Fruit fly (Drosophila melanogaster) whole organism, adult: Measurements from ENCODE around the gene CG32812.
A peak's percentile ranks its signal among the peaks of the same experiment; 100 is the strongest.

Source experiments
- CG11617 ChIP-seq: fragments of 200-800 bp; sonication (Bioruptor generic); optimal IDR thresholded peaks from 2 replicates; lab custom pipeline; 2017; ENCODE audit warnings: mild to moderate bottlenecking, missing biosample characterization, missing genetic modification reagents, missing genetic modification characterization
- CG12768 ChIP-seq: fragments of 200-800 bp; sonication (Bioruptor generic); optimal IDR thresholded peaks from 2 replicates; lab custom pipeline; 2017; ENCODE audit warnings: missing biosample characterization, missing genetic modification characterization, mild to moderate bottlenecking, moderate library complexity, missing genetic modification reagents
- CG14711 ChIP-seq: fragments of 200-800 bp; sonication (Bioruptor generic); optimal IDR thresholded peaks from 2 replicates; lab custom pipeline; 2018; ENCODE audit warnings: missing biosample characterization, mild to moderate bottlenecking, missing genetic modification characterization, moderate library complexity
- CG1620 ChIP-seq: fragments of 200-800 bp; sonication (Bioruptor generic); optimal IDR thresholded peaks from 2 replicates; lab custom pipeline; 2016; ENCODE audit warnings: missing biosample characterization, missing genetic modification characterization
- CG33017 ChIP-seq: fragments of 200-800 bp; sonication (Bioruptor generic); optimal IDR thresholded peaks from 2 replicates; lab custom pipeline; 2018; ENCODE audit warnings: missing biosample characterization, mild to moderate bottlenecking, missing genetic modification characterization, moderate library complexity
- CG5204 ChIP-seq: fragments of 200-800 bp; sonication (Bioruptor generic); optimal IDR thresholded peaks from 2 replicates; lab custom pipeline; 2016; ENCODE audit warnings: missing biosample characterization, missing genetic modification characterization
- CG7045 ChIP-seq: fragments of 200-800 bp; sonication (Bioruptor generic); optimal IDR thresholded peaks from 2 replicates; lab custom pipeline; 2017; ENCODE audit warnings: missing biosample characterization, mild to moderate bottlenecking, missing genetic modification characterization
- CG7101 ChIP-seq: fragments of 200-800 bp; sonication (Bioruptor generic); optimal IDR thresholded peaks from 2 replicates; lab custom pipeline; 2018; ENCODE audit warnings: missing biosample characterization, mild to moderate bottlenecking, missing genetic modification characterization, moderate library complexity
- Clk ChIP-seq: fragments of 200-800 bp; sonication (Bioruptor generic); optimal IDR thresholded peaks from 2 replicates; lab custom pipeline; 2017; ENCODE audit warnings: missing biosample characterization, missing genetic modification characterization
- Crg-1 ChIP-seq: fragments of 200-800 bp; sonication (Bioruptor generic); optimal IDR thresholded peaks from 2 replicates; lab custom pipeline; 2016; ENCODE audit warnings: missing biosample characterization, missing genetic modification characterization
- Hr96 ChIP-seq: fragments of 200-800 bp; sonication (Bioruptor generic); optimal IDR thresholded peaks from 2 replicates; lab custom pipeline; 2016; ENCODE audit warnings: missing biosample characterization, missing genetic modification characterization
- Mnt ChIP-seq: fragments of 200-800 bp; sonication (Bioruptor generic); optimal IDR thresholded peaks from 2 replicates; lab custom pipeline; 2016; ENCODE audit warnings: missing biosample characterization, mild to moderate bottlenecking, missing genetic modification characterization
- bab1 ChIP-seq: fragments of 200-800 bp; sonication (Bioruptor generic); optimal IDR thresholded peaks from 3 replicates; lab custom pipeline; 2019; ENCODE audit warnings: missing biosample characterization, mild to moderate bottlenecking, missing genetic modification characterization, moderate library complexity
- cic ChIP-seq: fragments of 200-800 bp; sonication (Bioruptor generic); optimal IDR thresholded peaks from 2 replicates; lab custom pipeline; 2017; ENCODE audit warnings: missing biosample characterization, mild to moderate bottlenecking, missing genetic modification characterization, moderate library complexity
- cnc ChIP-seq, 2 experiments: fragments of >200 bp; optimal IDR thresholded peaks; 2 replicates each; lab custom pipeline; 2017
- kay ChIP-seq: fragments of 200-800 bp; sonication (Bioruptor generic); peaks from one replicate; lab custom pipeline; 2016; ENCODE audit warnings: missing biosample characterization, missing genetic modification characterization, borderline replicate concordance
- ovo ChIP-seq: fragments of 200-800 bp; sonication (Bioruptor generic); optimal IDR thresholded peaks from 2 replicates; lab custom pipeline; 2016; ENCODE audit warnings: missing biosample characterization, missing genetic modification characterization
- pad ChIP-seq: fragments of 200-800 bp; sonication (Bioruptor generic); optimal IDR thresholded peaks from 3 replicates; lab custom pipeline; 2017; ENCODE audit warnings: missing biosample characterization, missing genetic modification characterization, mild to moderate bottlenecking, moderate library complexity, missing genetic modification reagents
- tj ChIP-seq: fragments of 200-800 bp; sonication (Bioruptor generic); optimal IDR thresholded peaks from 3 replicates; lab custom pipeline; 2017; ENCODE audit warnings: missing biosample characterization, mild to moderate bottlenecking, missing genetic modification characterization, moderate library complexity
- toe ChIP-seq: fragments of 200-800 bp; sonication (Bioruptor generic); optimal IDR thresholded peaks from 2 replicates; lab custom pipeline; 2016; ENCODE audit warnings: missing biosample characterization, missing genetic modification characterization

The CG32812 gene

DNA sequence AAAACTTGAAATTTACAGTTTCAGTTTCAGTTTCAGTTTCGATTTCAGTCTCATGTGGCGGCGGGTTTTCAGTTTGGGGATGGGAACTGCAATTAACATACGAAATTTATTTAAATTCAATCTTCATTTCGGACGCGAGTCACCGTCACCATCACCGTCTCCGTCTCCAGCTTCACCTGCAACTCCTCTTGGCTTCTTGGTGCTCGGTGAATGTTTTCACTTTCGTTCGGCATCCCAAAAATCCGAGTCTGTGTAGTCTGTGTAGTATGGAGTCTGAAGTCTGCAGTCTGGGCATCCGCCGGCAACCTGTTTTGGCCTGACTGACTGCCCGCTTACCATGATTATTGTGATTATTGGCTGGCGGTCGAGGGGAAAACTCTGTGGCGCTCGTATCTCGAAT lies 16.9 kb downstream of the CG32812 start:
- no peak for TF ChIP-seq CG14711 (tag; lab: Kevin White, UChicago)
- no peak for TF ChIP-seq CG5204
- no peak for TF ChIP-seq CG11617
- no peak for TF ChIP-seq CG7101
- TF ChIP-seq Mnt, result no peak
- no peak for TF ChIP-seq CG7045
- TF ChIP-seq cic (GFP tag; lab: Kevin White, UChicago), result no peak
- TF ChIP-seq Crg-1 (GFP tag; lab: Kevin White, UChicago), result no peak
- TF ChIP-seq Clk (GFP tag; lab: Kevin White, UChicago), result no peak
- TF ChIP-seq kay, result no peak

DNA sequence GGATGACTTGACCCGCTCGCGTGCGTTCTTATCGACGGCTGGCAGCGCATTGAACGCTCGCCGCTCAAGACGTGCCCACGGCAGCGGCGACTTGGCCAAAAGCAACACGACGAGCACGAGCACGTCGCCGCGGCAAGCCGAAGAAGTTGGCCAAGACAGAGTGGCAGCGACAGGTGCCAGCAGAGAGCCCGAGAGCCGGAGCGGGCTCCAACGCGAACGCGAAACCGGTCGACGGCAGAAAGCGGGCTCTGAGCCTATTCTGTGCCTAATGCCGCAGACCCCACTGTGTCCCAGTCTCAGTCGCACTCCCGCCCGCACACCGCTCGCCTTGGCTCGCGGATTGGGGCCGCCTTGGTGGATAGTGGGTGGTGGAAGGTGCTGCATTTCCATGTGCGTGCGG lies 21.4 kb downstream of the CG32812 start:
- TF ChIP-seq CG1620, result no peak
- peak; percentile 29 for TF ChIP-seq bab1 (GFP tag; lab: Kevin White, UChicago)

DNA sequence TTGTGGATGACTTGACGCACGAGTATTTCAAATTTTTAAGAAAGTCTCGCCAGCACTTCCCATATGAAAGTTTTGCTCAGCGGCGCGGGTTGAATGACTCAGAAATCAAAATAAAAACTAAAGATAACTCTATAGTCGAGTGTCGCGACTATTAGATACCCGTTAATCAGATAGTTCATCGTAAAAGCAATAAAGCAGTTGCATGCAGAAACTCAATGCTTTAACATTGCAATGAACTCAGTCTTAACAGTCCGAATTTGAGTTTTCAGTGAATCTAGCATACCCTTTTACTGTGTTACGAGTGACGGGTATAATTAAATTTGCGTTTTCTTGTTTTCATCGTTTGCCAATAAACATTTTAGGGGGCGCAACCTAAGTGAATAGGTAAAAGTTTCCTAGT lies 24.1 kb downstream of the CG32812 start:
- no peak for TF ChIP-seq CG33017 (tag; lab: Kevin White, UChicago)
- TF ChIP-seq cic (GFP tag; lab: Kevin White, UChicago), result no peak
- no peak for TF ChIP-seq CG12768 (GFP tag; lab: Kevin White, UChicago)
- TF ChIP-seq pad, result no peak
- TF ChIP-seq toe (GFP tag; lab: Kevin White, UChicago), result no peak
- no peak for TF ChIP-seq cnc (optimal IDR thresholded peaks at IDR 0.05; lab: Kevin White, UChicago)
- no peak for TF ChIP-seq kay
- no peak for TF ChIP-seq CG14711 (tag; lab: Kevin White, UChicago)
- TF ChIP-seq Clk (GFP tag; lab: Kevin White, UChicago), result no peak
- TF ChIP-seq CG11617, result no peak
- no peak for TF ChIP-seq CG7045
- no peak for TF ChIP-seq Hr96 (GFP tag; lab: Kevin White, UChicago)
- no peak for TF ChIP-seq Mnt
- no peak for TF ChIP-seq bab1 (GFP tag; lab: Kevin White, UChicago)
- no peak for TF ChIP-seq CG5204
- TF ChIP-seq CG1620, result no peak
- TF ChIP-seq tj, result no peak

DNA sequence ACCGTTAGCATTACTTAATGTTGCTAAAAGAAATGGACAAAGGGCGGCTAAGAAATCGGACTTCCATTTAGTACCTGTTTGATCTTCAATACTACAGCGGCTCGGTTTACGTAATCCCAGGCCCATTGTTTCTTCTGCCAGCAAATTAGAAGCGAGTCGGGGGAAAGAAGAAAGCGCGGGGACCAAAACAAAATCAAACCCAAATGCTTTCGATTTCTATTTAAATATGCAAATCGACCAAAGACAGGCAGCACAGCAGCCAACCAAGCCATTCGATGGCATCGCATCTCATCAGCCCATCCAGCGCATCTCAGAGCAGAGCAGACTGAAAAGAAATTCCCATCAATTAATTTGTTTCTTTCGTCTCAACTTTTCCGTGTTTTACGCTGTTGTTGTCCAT lies 25.4 kb downstream of the CG32812 start:
- TF ChIP-seq CG1620, result no peak
- TF ChIP-seq CG7045, result no peak
- TF ChIP-seq Hr96 (GFP tag; lab: Kevin White, UChicago), result no peak
- no peak for TF ChIP-seq CG33017 (tag; lab: Kevin White, UChicago)
- TF ChIP-seq cic (GFP tag; lab: Kevin White, UChicago), result no peak
- TF ChIP-seq bab1 (GFP tag; lab: Kevin White, UChicago), result no peak
- no peak for TF ChIP-seq tj
- no peak for TF ChIP-seq CG5204
- TF ChIP-seq pad, result no peak
- TF ChIP-seq ovo, result no peak
- no peak for TF ChIP-seq CG12768 (GFP tag; lab: Kevin White, UChicago)
- no peak for TF ChIP-seq Clk (GFP tag; lab: Kevin White, UChicago)
- no peak for TF ChIP-seq CG11617
- TF ChIP-seq CG7101, result no peak
- TF ChIP-seq Crg-1 (GFP tag; lab: Kevin White, UChicago), result no peak
- TF ChIP-seq Mnt, result no peak
- TF ChIP-seq cnc (optimal IDR thresholded peaks at IDR 0.05; lab: Kevin White, UChicago), result no peak
- no peak for TF ChIP-seq CG14711 (tag; lab: Kevin White, UChicago)
- TF ChIP-seq kay, result no peak
- no peak for TF ChIP-seq toe (GFP tag; lab: Kevin White, UChicago)

DNA sequence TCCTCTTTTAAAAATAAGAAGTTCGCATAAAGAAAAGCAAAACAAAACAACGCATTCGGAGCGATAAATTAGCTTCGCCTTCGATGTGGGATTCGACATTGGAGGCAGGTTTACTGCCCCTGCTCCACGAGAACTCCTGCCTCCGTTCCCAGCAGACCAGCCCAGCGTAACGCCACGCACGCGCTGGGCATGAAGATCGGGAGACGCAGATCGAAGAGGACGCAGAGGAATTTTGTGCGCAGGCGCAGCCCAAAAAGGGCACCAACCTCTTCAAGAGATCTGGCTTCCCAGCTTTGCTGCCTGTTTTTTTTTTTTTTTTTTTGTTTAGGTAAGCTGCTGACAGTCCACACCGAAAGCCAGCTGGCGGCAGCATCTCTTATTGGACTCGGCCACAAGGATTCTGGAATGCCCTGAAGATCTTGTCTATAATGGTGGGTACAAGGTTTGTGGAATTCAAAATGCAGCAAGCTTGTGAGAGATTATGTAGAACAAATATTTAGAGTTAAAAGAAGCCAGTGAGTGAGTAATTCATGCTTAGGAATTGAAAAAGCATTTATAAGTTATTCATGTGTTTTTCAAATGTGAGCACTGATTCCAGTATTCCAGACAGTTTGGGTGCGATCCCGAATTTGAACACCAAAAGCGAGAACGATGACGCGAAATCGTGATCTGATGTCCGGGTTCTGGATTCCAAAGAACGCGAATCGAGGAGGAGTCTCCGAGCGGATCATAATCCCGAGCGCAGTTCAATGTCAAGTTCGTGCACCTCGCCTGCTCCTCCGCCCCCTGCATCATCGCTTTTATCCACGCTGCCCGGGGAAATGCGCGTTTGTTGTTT lies 33.3 kb downstream of the CG32812 start:
- TF ChIP-seq cnc (optimal IDR thresholded peaks at IDR 0.05; lab: Kevin White, UChicago), result no peak
- TF ChIP-seq kay, result no peak
- no peak for TF ChIP-seq tj
- TF ChIP-seq CG33017 (tag; lab: Kevin White, UChicago), result no peak
- no peak for TF ChIP-seq Crg-1 (GFP tag; lab: Kevin White, UChicago)
- TF ChIP-seq cic (GFP tag; lab: Kevin White, UChicago), result no peak
- no peak for TF ChIP-seq CG1620
- TF ChIP-seq pad, result no peak
- no peak for TF ChIP-seq CG11617
- no peak for TF ChIP-seq CG12768 (GFP tag; lab: Kevin White, UChicago)
- no peak for TF ChIP-seq CG7101
- no peak for TF ChIP-seq bab1 (GFP tag; lab: Kevin White, UChicago)
- no peak for TF ChIP-seq CG14711 (tag; lab: Kevin White, UChicago)
- TF ChIP-seq Hr96 (GFP tag; lab: Kevin White, UChicago), result no peak
- no peak for TF ChIP-seq CG7045

DNA sequence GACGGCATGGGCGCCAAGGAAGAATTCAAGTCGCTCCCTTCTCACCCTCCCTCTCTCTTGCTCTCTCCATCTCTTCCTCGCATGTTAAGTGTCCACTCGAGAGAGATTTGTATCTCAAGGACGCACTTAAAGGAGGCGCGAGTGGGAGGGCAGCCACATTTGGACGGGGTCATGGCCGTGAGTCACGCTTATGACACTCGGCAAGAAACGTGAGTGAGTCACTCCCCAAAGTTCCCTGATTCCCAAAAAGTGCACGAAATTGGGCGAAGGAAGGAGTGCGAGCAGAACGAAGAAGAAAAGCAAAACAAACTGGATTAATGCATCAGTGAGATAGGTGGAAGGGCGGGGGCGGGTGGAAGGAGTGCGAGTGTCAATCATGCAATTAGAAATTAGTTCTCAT lies 34.0 kb downstream of the CG32812 start:
- no peak for TF ChIP-seq tj
- TF ChIP-seq toe (GFP tag; lab: Kevin White, UChicago), result no peak
- no peak for TF ChIP-seq Clk (GFP tag; lab: Kevin White, UChicago)
- TF ChIP-seq CG14711 (tag; lab: Kevin White, UChicago), result no peak
- no peak for TF ChIP-seq CG7101
- TF ChIP-seq cic (GFP tag; lab: Kevin White, UChicago), result no peak
- TF ChIP-seq cnc (optimal IDR thresholded peaks at IDR 0.05; lab: Kevin White, UChicago), result no peak
- TF ChIP-seq CG5204, result no peak
- TF ChIP-seq Hr96 (GFP tag; lab: Kevin White, UChicago), result no peak
- no peak for TF ChIP-seq CG33017 (tag; lab: Kevin White, UChicago)
- TF ChIP-seq Crg-1 (GFP tag; lab: Kevin White, UChicago), result no peak
- no peak for TF ChIP-seq CG7045
- TF ChIP-seq CG1620, result no peak
- TF ChIP-seq CG12768 (GFP tag; lab: Kevin White, UChicago), result no peak
- no peak for TF ChIP-seq Mnt
- TF ChIP-seq kay, result no peak
- TF ChIP-seq bab1 (GFP tag; lab: Kevin White, UChicago), result no peak
- no peak for TF ChIP-seq pad
- TF ChIP-seq ovo, result no peak
- no peak for TF ChIP-seq CG11617
